In genomic region chr3R:9260421-9260973, dm6 we compare ENCODE assay signal across 5 fruit fly cellular contexts.
TF ChIP-seq lines count a peak whose summit lies in the region.

TSS of gene ATP6AP2 (plus strand) at chr3R:9260638.

- no peak for TF ChIP-seq CTCF in whole organism, embryonic (GFP tag; optimal IDR thresholded peaks at IDR 0.05; lab: Kevin White, UChicago)

TF ChIP-seq in whole organism, adult, 20 proteins besides CTCF, POLR2A, EP300 and RAD21 (continues in another document):
- TF ChIP-seq CG5204 (GFP tag; optimal IDR thresholded peaks at IDR 0.05; lab: Kevin White, UChicago) (no peak), Clk (GFP tag; optimal IDR thresholded peaks at IDR 0.05; lab: Kevin White, UChicago) (no peak), cic (GFP tag; optimal IDR thresholded peaks at IDR 0.05; lab: Kevin White, UChicago) (peak; percentile 33), cnc (optimal IDR thresholded peaks at IDR 0.05; lab: Kevin White, UChicago) (no peak), kay (GFP tag; lab: Kevin White, UChicago; ENCODE audit: borderline replicate concordance) (no peak), Mnt (GFP tag; optimal IDR thresholded peaks at IDR 0.05; lab: Kevin White, UChicago) (peak; percentile 84), CG7101 (tag; optimal IDR thresholded peaks at IDR 0.05; lab: Kevin White, UChicago) (peak; percentile 72), CG33017 (tag; optimal IDR thresholded peaks at IDR 0.05; lab: Kevin White, UChicago) (peak; percentile 58), CG12768 (GFP tag; optimal IDR thresholded peaks at IDR 0.05; lab: Kevin White, UChicago) (peak; percentile 48), bab1 (GFP tag; optimal IDR thresholded peaks at IDR 0.05; lab: Kevin White, UChicago) (peak; percentile 88), CG1620 (GFP tag; optimal IDR thresholded peaks at IDR 0.05; lab: Kevin White, UChicago) (peak; percentile 62), toe (GFP tag; optimal IDR thresholded peaks at IDR 0.05; lab: Kevin White, UChicago) (peak; percentile 46), Crg-1 (GFP tag; optimal IDR thresholded peaks at IDR 0.05; lab: Kevin White, UChicago) (peak; percentile 67), CG11617 (GFP tag; optimal IDR thresholded peaks at IDR 0.05; lab: Kevin White, UChicago) (peak; percentile 53), CG7045 (GFP tag; optimal IDR thresholded peaks at IDR 0.05; lab: Kevin White, UChicago) (peak; percentile 41), pad (GFP tag; optimal IDR thresholded peaks at IDR 0.05; lab: Kevin White, UChicago) (peak; percentile 35), ovo (GFP tag; optimal IDR thresholded peaks at IDR 0.05; lab: Kevin White, UChicago) (no peak), Hr96 (GFP tag; optimal IDR thresholded peaks at IDR 0.05; lab: Kevin White, UChicago) (no peak)

TF ChIP-seq in whole organism, embryonic, 481 proteins besides CTCF, POLR2A, EP300 and RAD21 (continues in another document):
- TF ChIP-seq CG17186 (GFP tag; optimal IDR thresholded peaks at IDR 0.05; lab: Kevin White, UChicago): no peak
- TF ChIP-seq Mad (GFP tag; optimal IDR thresholded peaks at IDR 0.05; lab: Kevin White, UChicago): peak; percentile 36
- no peak for TF ChIP-seq CG31365 (tag; optimal IDR thresholded peaks at IDR 0.05; lab: Kevin White, UChicago)
- TF ChIP-seq Aef1 (GFP tag; IDR thresholded peaks at IDR 0.05; lab: Robert Waterston, UW): peak; percentile 32; the same call in 1 of the 3 replicates
- no peak for TF ChIP-seq ERR (GFP tag; optimal IDR thresholded peaks at IDR 0.05; lab: Kevin White, UChicago)
- TF ChIP-seq CG2199 (GFP tag; IDR thresholded peaks at IDR 0.05; lab: Robert Waterston, UW): no peak
- TF ChIP-seq CG7987 (GFP tag; optimal IDR thresholded peaks at IDR 0.05; lab: Kevin White, UChicago): peak; percentile 76
- peak; percentile 32 for TF ChIP-seq fd3F (GFP tag; optimal IDR thresholded peaks at IDR 0.05; lab: Kevin White, UChicago)
- TF ChIP-seq bowl (GFP tag; IDR thresholded peaks at IDR 0.05; lab: Robert Waterston, UW): no peak
- peak; percentile 44 for TF ChIP-seq CG15696 (tag; optimal IDR thresholded peaks at IDR 0.05; lab: Kevin White, UChicago)
- TF ChIP-seq dpn (GFP tag; optimal IDR thresholded peaks at IDR 0.05; lab: Kevin White, UChicago): peak; percentile 33 to 69
- TF ChIP-seq PHDP (tag; optimal IDR thresholded peaks at IDR 0.05; lab: Kevin White, UChicago): peak; percentile 65
- TF ChIP-seq gcm2 (GFP tag; optimal IDR thresholded peaks at IDR 0.05; lab: Kevin White, UChicago): peak; percentile 12
- TF ChIP-seq fd64A (GFP tag; optimal IDR thresholded peaks at IDR 0.05; lab: Kevin White, UChicago): no peak
- peak; percentile 86 for TF ChIP-seq CG13287 (GFP tag; IDR thresholded peaks at IDR 0.05; lab: Robert Waterston, UW; ENCODE audit: partially characterized antibody)
- TF ChIP-seq CG15011 (GFP tag; optimal IDR thresholded peaks at IDR 0.05; lab: Kevin White, UChicago): no peak
- peak; percentile 67 for TF ChIP-seq CG11247 (GFP tag; IDR thresholded peaks at IDR 0.05; lab: Robert Waterston, UW)
- no peak for TF ChIP-seq CG11398 (GFP tag; optimal IDR thresholded peaks at IDR 0.05; lab: Kevin White, UChicago)
- TF ChIP-seq Oaz (GFP tag; IDR thresholded peaks at IDR 0.05; lab: Robert Waterston, UW): no peak

TF ChIP-seq in whole organism, prepupa, 60 proteins besides CTCF, POLR2A, EP300 and RAD21:
- TF ChIP-seq dsx (GFP tag; optimal IDR thresholded peaks at IDR 0.05; lab: Kevin White, UChicago; ENCODE audit: poor library complexity, severe bottlenecking) (no peak), esn (GFP tag; optimal IDR thresholded peaks at IDR 0.05; lab: Kevin White, UChicago) (peak; percentile 59), lz (GFP tag; optimal IDR thresholded peaks at IDR 0.05; lab: Kevin White, UChicago) (peak; percentile 35), net (GFP tag; optimal IDR thresholded peaks at IDR 0.05; lab: Kevin White, UChicago) (no peak), Hr4 (GFP tag; optimal IDR thresholded peaks at IDR 0.05; lab: Kevin White, UChicago) (no peak), CG3919 (GFP tag; optimal IDR thresholded peaks at IDR 0.05; lab: Kevin White, UChicago) (no peak), CG31627 (GFP tag; optimal IDR thresholded peaks at IDR 0.05; lab: Kevin White, UChicago) (peak; percentile 38), OdsH (GFP tag; optimal IDR thresholded peaks at IDR 0.05; lab: Kevin White, UChicago) (no peak), Sox102F (GFP tag; optimal IDR thresholded peaks at IDR 0.05; lab: Kevin White, UChicago) (no peak), Eip78C (GFP tag; lab: Kevin White, UChicago) (peak; percentile 76), CG32006 (GFP tag; optimal IDR thresholded peaks at IDR 0.05; lab: Kevin White, UChicago) (no peak), acj6 (GFP tag; optimal IDR thresholded peaks at IDR 0.05; lab: Kevin White, UChicago) (no peak), CG6808 (GFP tag; optimal IDR thresholded peaks at IDR 0.05; lab: Kevin White, UChicago) (no peak), eg (GFP tag; IDR thresholded peaks at IDR 0.05; lab: Robert Waterston, UW) (no peak), cyc (GFP tag; optimal IDR thresholded peaks at IDR 0.05; lab: Kevin White, UChicago) (peak; percentile 35), CG3032 (tag; optimal IDR thresholded peaks at IDR 0.05; lab: Kevin White, UChicago) (peak; percentile 58)

TF ChIP-seq in whole organism, pupa, 21 proteins besides CTCF, POLR2A, EP300 and RAD21:
- TF ChIP-seq CG12605 (GFP tag; IDR thresholded peaks at IDR 0.05; lab: Robert Waterston, UW) (no peak), CG15710 (tag; optimal IDR thresholded peaks at IDR 0.05; lab: Kevin White, UChicago) (no peak), gl (tag; optimal IDR thresholded peaks at IDR 0.05; lab: Kevin White, UChicago) (no peak), CG8301 (tag; optimal IDR thresholded peaks at IDR 0.05; lab: Kevin White, UChicago) (no peak), D1 (tag; optimal IDR thresholded peaks at IDR 0.05; lab: Kevin White, UChicago) (no peak), CG32121 (GFP tag; IDR thresholded peaks at IDR 0.05; lab: Robert Waterston, UW) (no peak), CG34367 (tag; optimal IDR thresholded peaks at IDR 0.05; lab: Kevin White, UChicago) (no peak), CG17806 (tag; optimal IDR thresholded peaks at IDR 0.05; lab: Kevin White, UChicago) (peak; percentile 37), Snoo (tag; optimal IDR thresholded peaks at IDR 0.05; lab: Kevin White, UChicago) (peak; percentile 12), Pif1A (GFP tag; optimal IDR thresholded peaks at IDR 0.05; lab: Kevin White, UChicago) (no peak), CG13204 (GFP tag; optimal IDR thresholded peaks at IDR 0.05; lab: Kevin White, UChicago) (no peak), rn (GFP tag; IDR thresholded peaks at IDR 0.05; lab: Robert Waterston, UW) (no peak), CG4496 (GFP tag; IDR thresholded peaks at IDR 0.05; lab: Robert Waterston, UW) (peak; percentile 49; the same call in 1 of the 3 replicates), fd96Ca (GFP tag; IDR thresholded peaks at IDR 0.05; lab: Robert Waterston, UW) (no peak), EcR (GFP tag; optimal IDR thresholded peaks at IDR 0.05; lab: Kevin White, UChicago) (no peak), CG9948 (tag; optimal IDR thresholded peaks at IDR 0.05; lab: Kevin White, UChicago) (no peak), CG14655 (GFP tag; optimal IDR thresholded peaks at IDR 0.05; lab: Kevin White, UChicago) (no peak), Pif1B (GFP tag; optimal IDR thresholded peaks at IDR 0.05; lab: Kevin White, UChicago) (no peak), Ets98B (GFP tag; IDR thresholded peaks at IDR 0.05; lab: Robert Waterston, UW) (peak; percentile 60; the same call in 1 of the 2 replicates), CG10348 (GFP tag; IDR thresholded peaks at IDR 0.05; lab: Robert Waterston, UW) (no peak), CG8159 (tag; optimal IDR thresholded peaks at IDR 0.05; lab: Kevin White, UChicago) (no peak)

TF ChIP-seq in whole organism, wandering third instar larva, 38 proteins besides CTCF, POLR2A, EP300 and RAD21 (continues in another document):
- TF ChIP-seq tai (GFP tag; optimal IDR thresholded peaks at IDR 0.05; lab: Kevin White, UChicago): no peak
- peak; percentile 69 for TF ChIP-seq HLH106 (tag; optimal IDR thresholded peaks at IDR 0.05; lab: Kevin White, UChicago)
- TF ChIP-seq foxo (GFP tag; optimal IDR thresholded peaks at IDR 0.05; lab: Kevin White, UChicago): no peak
- peak; percentile 40 for TF ChIP-seq OdsH (GFP tag; optimal IDR thresholded peaks at IDR 0.05; lab: Kevin White, UChicago)
- TF ChIP-seq Hnf4 (GFP tag; optimal IDR thresholded peaks at IDR 0.05; lab: Kevin White, UChicago): peak; percentile 68
- TF ChIP-seq Rel (GFP tag; optimal IDR thresholded peaks at IDR 0.05; lab: Kevin White, UChicago): no peak
- peak; percentile 61 for TF ChIP-seq Rel (tag; optimal IDR thresholded peaks at IDR 0.05; lab: Kevin White, UChicago)
- TF ChIP-seq sv (GFP tag; optimal IDR thresholded peaks at IDR 0.05; lab: Kevin White, UChicago): peak; percentile 33
- no peak for TF ChIP-seq sage (GFP tag; optimal IDR thresholded peaks at IDR 0.05; lab: Kevin White, UChicago)
- TF ChIP-seq CG32264 (GFP tag; optimal IDR thresholded peaks at IDR 0.05; lab: Kevin White, UChicago): no peak
- no peak for TF ChIP-seq brk (GFP tag; optimal IDR thresholded peaks at IDR 0.05; lab: Kevin White, UChicago)
- TF ChIP-seq Abd-B (GFP tag; optimal IDR thresholded peaks at IDR 0.05; lab: Kevin White, UChicago): no peak
- peak; percentile 57 for TF ChIP-seq Hr83 (GFP tag; optimal IDR thresholded peaks at IDR 0.05; lab: Kevin White, UChicago; ENCODE audit: poor library complexity, severe bottlenecking)
- TF ChIP-seq dl (GFP tag; optimal IDR thresholded peaks at IDR 0.05; lab: Kevin White, UChicago; ENCODE audit: insufficient read depth in 1 of 2, partially characterized antibody in 2 of 2): no peak
- TF ChIP-seq Jra (GFP tag; optimal IDR thresholded peaks at IDR 0.05; lab: Kevin White, UChicago): peak; percentile 28
- peak; percentile 63 for TF ChIP-seq Sp1 (GFP tag; optimal IDR thresholded peaks at IDR 0.05; lab: Kevin White, UChicago)
- TF ChIP-seq dmrt93B (GFP tag; optimal IDR thresholded peaks at IDR 0.05; lab: Kevin White, UChicago): no peak
- TF ChIP-seq GATAd (GFP tag; optimal IDR thresholded peaks at IDR 0.05; lab: Kevin White, UChicago): no peak
- no peak for TF ChIP-seq CrebA (GFP tag; optimal IDR thresholded peaks at IDR 0.05; lab: Kevin White, UChicago; ENCODE audit: borderline replicate concordance)
- TF ChIP-seq psq (GFP tag; optimal IDR thresholded peaks at IDR 0.05; lab: Kevin White, UChicago): peak; percentile 19
- TF ChIP-seq N (GFP tag; optimal IDR thresholded peaks at IDR 0.05; lab: Kevin White, UChicago): no peak
- no peak for TF ChIP-seq h (GFP tag; optimal IDR thresholded peaks at IDR 0.05; lab: Kevin White, UChicago)
- TF ChIP-seq br (GFP tag; optimal IDR thresholded peaks at IDR 0.05; lab: Kevin White, UChicago): no peak
- TF ChIP-seq woc (GFP tag; optimal IDR thresholded peaks at IDR 0.05; lab: Kevin White, UChicago): no peak
- no peak for TF ChIP-seq pan (optimal IDR thresholded peaks at IDR 0.05; lab: Kevin White, UChicago)
- TF ChIP-seq Myc (optimal IDR thresholded peaks at IDR 0.05; lab: Kevin White, UChicago): no peak
- no peak for TF ChIP-seq jim (GFP tag; optimal IDR thresholded peaks at IDR 0.05; lab: Kevin White, UChicago)
- TF ChIP-seq rgr (GFP tag; optimal IDR thresholded peaks at IDR 0.05; lab: Kevin White, UChicago): no peak
- TF ChIP-seq Dfd (GFP tag; optimal IDR thresholded peaks at IDR 0.05; lab: Kevin White, UChicago): no peak
